Worm (Caenorhabditis elegans): ENCODE measurements around the gene W04G3.12.

DNA sequence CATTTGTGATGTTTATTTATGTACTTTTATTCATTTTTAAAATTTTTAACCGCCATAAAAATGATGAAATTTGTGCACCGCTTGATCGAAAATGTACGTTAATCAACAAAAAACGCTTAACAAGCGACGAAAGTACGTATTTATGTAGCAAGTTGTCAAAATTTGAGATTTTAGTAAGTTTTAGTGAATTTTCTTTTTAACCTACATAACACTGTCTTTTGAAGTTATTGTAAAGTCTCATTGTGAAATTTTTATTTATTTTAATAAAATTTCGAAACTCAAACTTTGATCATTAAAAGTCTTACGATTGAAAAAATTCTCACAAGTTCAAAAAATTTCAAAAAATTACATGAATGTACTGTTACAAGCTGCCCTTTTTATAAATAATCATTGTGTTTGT is 20.7 kb upstream of the W04G3.12 start:
- TF ChIP-seq daf-8 (GFP tag; IDR thresholded peaks at IDR 0.05): no peak
- no peak for TF ChIP-seq nhr-28 (tag; optimal IDR thresholded peaks at IDR 0.05)
- TF ChIP-seq snpc-4 (tag; optimal IDR thresholded peaks at IDR 0.05): no peak
- no peak for TF ChIP-seq lin-13 (GFP tag; optimal IDR thresholded peaks at IDR 0.05)
- TF ChIP-seq php-3 (GFP tag; IDR thresholded peaks at IDR 0.05): no peak
- TF ChIP-seq lin-1 (GFP tag; IDR thresholded peaks at IDR 0.05): no peak
- TF ChIP-seq pha-4 (GFP tag; IDR thresholded peaks at IDR 0.05): no peak
- TF ChIP-seq pha-4 (tag; optimal IDR thresholded peaks at IDR 0.05): no peak
- no peak for TF ChIP-seq mdl-1 (tag; optimal IDR thresholded peaks at IDR 0.05)
- no peak for TF ChIP-seq nhr-25 (tag; optimal IDR thresholded peaks at IDR 0.05; ENCODE audit: borderline replicate concordance, insufficient read depth)
- no peak for TF ChIP-seq zag-1 (tag; optimal IDR thresholded peaks at IDR 0.05)
- TF ChIP-seq hlh-30 (tag; optimal IDR thresholded peaks at IDR 0.05; ENCODE audit: insufficient read depth): no peak
